Worm (Caenorhabditis elegans) whole organism, midembryonic: ENCODE measurements around the gene ddr-1.

ENCODE experiments used
- T22C8.4 ChIP-seq: fragments of 200-800 bp; sonication (Bioruptor generic); IDR thresholded peaks from 2 replicates; pipeline ENCODE4 v1.3.6; 2022; ENCODE audit warnings: missing genetic modification characterization, missing compliant biosample characterization
- cog-1 ChIP-seq: sonication (generic microtip); optimal IDR thresholded peaks from 2 replicates; lab custom pipeline; 2016; ENCODE audit warnings: missing genetic modification characterization, missing compliant biosample characterization
- flt-1 ChIP-seq: fragments of 200-800 bp; sonication (Bioruptor generic); IDR thresholded peaks from 2 replicates; pipeline ENCODE4 v1.3.6; 2022; ENCODE audit warnings: missing genetic modification characterization, missing compliant biosample characterization
- klf-2 ChIP-seq: fragments of 200-800 bp; sonication (Bioruptor generic); conservative IDR thresholded peaks from 2 replicates; pipeline ENCODE4 v1.3.6; 2022; ENCODE audit warnings: missing genetic modification reagents, missing genetic modification characterization, missing compliant biosample characterization
- med-1 ChIP-seq: sonication (generic microtip); optimal IDR thresholded peaks from 2 replicates; lab custom pipeline; 2017; ENCODE audit warnings: missing genetic modification characterization, mild to moderate bottlenecking, missing compliant biosample characterization, antibody characterized with exemption, missing genetic modification reagents; ENCODE audit not compliant: insufficient read depth
- ref-1 ChIP-seq: fragments of 200-800 bp; sonication (Bioruptor generic); conservative IDR thresholded peaks from 2 replicates; pipeline ENCODE4 v1.3.6; 2022; ENCODE audit warnings: missing genetic modification reagents, missing genetic modification characterization, missing compliant biosample characterization
- tab-1 ChIP-seq: fragments of 200-800 bp; sonication (Bioruptor generic); IDR thresholded peaks from 2 replicates; pipeline ENCODE4 v1.3.6; 2022; ENCODE audit warnings: missing genetic modification characterization, missing compliant biosample characterization
- ztf-23 ChIP-seq: fragments of 200-800 bp; sonication (Bioruptor generic); IDR thresholded peaks from 2 replicates; pipeline ENCODE4 v1.3.6; 2022; ENCODE audit warnings: missing genetic modification reagents, missing genetic modification characterization, missing compliant biosample characterization
- ztf-29 ChIP-seq: fragments of 200-800 bp; sonication (Bioruptor generic); IDR thresholded peaks from 2 replicates; pipeline ENCODE4 v1.3.6; 2022; ENCODE audit warnings: missing genetic modification reagents, missing genetic modification characterization, missing compliant biosample characterization

- TF ChIP-seq med-1 (GFP tag; lab: Kevin White, UChicago), result no peak
- TF ChIP-seq cog-1 (tag; lab: Kevin White, UChicago), result no peak
- TF ChIP-seq klf-2 (GFP tag; lab: Robert Waterston, UW), result no peak
- no peak for TF ChIP-seq tab-1 (GFP tag; lab: Robert Waterston, UW)
- TF ChIP-seq ref-1 (GFP tag; lab: Robert Waterston, UW), result no peak
- no peak for TF ChIP-seq flt-1 (GFP tag; lab: Robert Waterston, UW)
- no peak for TF ChIP-seq T22C8.4
- no peak for TF ChIP-seq ztf-29 (GFP tag; lab: Robert Waterston, UW)
- no peak for TF ChIP-seq ztf-23 (GFP tag; lab: Robert Waterston, UW)
Observed at ce11 chrX:5447941-5448340, 13.1 kb upstream of the ddr-1 start, which contains the start of gene C25F6.8.
